Worm (Caenorhabditis elegans) whole organism, L4 larva: Measurements from ENCODE around the gene unc-51.

Experiments
- F10B5.3 ChIP-seq: sonication (generic microtip); optimal IDR thresholded peaks from 2 replicates; lab custom pipeline; 2016; ENCODE audit warnings: mild to moderate bottlenecking, missing genetic modification characterization, missing compliant biosample characterization
- F44E2.7 ChIP-seq: fragments of 200-800 bp; sonication (Bioruptor generic); IDR thresholded peaks from 2 replicates; pipeline ENCODE4 v2.1.2; 2022; ENCODE audit warnings: missing genetic modification characterization, missing compliant biosample characterization
- Y5F2A.4 ChIP-seq: fragments of 200-800 bp; sonication (Bioruptor generic); optimal IDR thresholded peaks from 2 replicates; lab custom pipeline; 2018; ENCODE audit warnings: mild to moderate bottlenecking, missing genetic modification characterization, missing compliant biosample characterization
- Y75B8A.6 ChIP-seq: fragments of 200-800 bp; sonication (Bioruptor generic); IDR thresholded peaks from 2 replicates; pipeline ENCODE4 v1.3.6; 2022; ENCODE audit warnings: missing genetic modification reagents, missing genetic modification characterization, missing compliant biosample characterization
- ZK546.5 ChIP-seq, 2 experiments: sonication (generic microtip); optimal IDR thresholded peaks; 2 replicates each; lab custom pipeline; 2017; ENCODE audit warnings: missing biosample characterization in 2 of 2, missing genetic modification characterization in 2 of 2
- ceh-28 ChIP-seq: fragments of 150-350 bp; optimal IDR thresholded peaks from 2 replicates; lab custom pipeline; 2014; ENCODE audit warnings: missing biosample characterization, missing genetic modification reagents, missing genetic modification characterization
- ceh-82 ChIP-seq: sonication (generic microtip); optimal IDR thresholded peaks from 2 replicates; lab custom pipeline; 2017; ENCODE audit warnings: missing biosample characterization, missing genetic modification characterization
- daf-16 ChIP-seq, 3 experiments: sonication (generic microtip); optimal IDR thresholded peaks; 2 replicates each; lab custom pipeline; 2016 to 2017; ENCODE audit warnings: missing genetic modification characterization in 3 of 3, missing genetic modification reagents in 3 of 3, mild to moderate bottlenecking in 2 of 3, missing compliant biosample characterization in 2 of 3, missing biosample characterization in 1 of 3, moderate library complexity in 1 of 3
- daf-19 ChIP-seq: fragments of 200-800 bp; sonication (Bioruptor generic); conservative IDR thresholded peaks from 2 replicates; pipeline ENCODE4 v1.3.6; 2022; ENCODE audit warnings: missing genetic modification characterization, missing compliant biosample characterization
- dmd-8 ChIP-seq: fragments of 200-800 bp; sonication (Bioruptor generic); IDR thresholded peaks from 2 replicates; pipeline ENCODE4 v1.3.6; 2022; ENCODE audit warnings: missing genetic modification characterization, missing compliant biosample characterization
- dmd-9 ChIP-seq: fragments of 200-800 bp; sonication (Bioruptor generic); IDR thresholded peaks from 2 replicates; pipeline ENCODE4 v1.3.6; 2022; ENCODE audit warnings: missing genetic modification reagents, missing genetic modification characterization, missing compliant biosample characterization
- dpl-1 ChIP-seq: fragments of 150-350 bp; optimal IDR thresholded peaks from 2 replicates; lab custom pipeline; 2014; ENCODE audit warnings: missing biosample characterization, missing genetic modification reagents, missing genetic modification characterization
- fos-1 ChIP-seq: fragments of 150-350 bp; optimal IDR thresholded peaks from 2 replicates; lab custom pipeline; 2014; ENCODE audit warnings: missing biosample characterization, missing genetic modification characterization
- hlh-30 ChIP-seq: sonication (generic microtip); optimal IDR thresholded peaks from 2 replicates; lab custom pipeline; 2017; ENCODE audit warnings: antibody characterized with exemption, mild to moderate bottlenecking, missing genetic modification characterization, missing compliant biosample characterization; ENCODE audit not compliant: insufficient read depth
- hmg-1.1 ChIP-seq: fragments of 200-800 bp; sonication (Bioruptor generic); IDR thresholded peaks from 2 replicates; pipeline ENCODE4 v1.3.6; 2022; ENCODE audit warnings: missing genetic modification reagents, missing genetic modification characterization, missing compliant biosample characterization
- jun-1 ChIP-seq: fragments of 150-350 bp; optimal IDR thresholded peaks from 2 replicates; lab custom pipeline; 2014; ENCODE audit warnings: missing biosample characterization, missing genetic modification reagents, missing genetic modification characterization
- lin-13 ChIP-seq: fragments of 150-350 bp; optimal IDR thresholded peaks from 2 replicates; lab custom pipeline; 2014; ENCODE audit warnings: missing biosample characterization, missing genetic modification reagents, missing genetic modification characterization
- lin-15B ChIP-seq: fragments of 150-350 bp; sonication (generic microtip); optimal IDR thresholded peaks from 3 replicates; lab custom pipeline; 2014; ENCODE audit warnings: missing biosample characterization, missing genetic modification characterization
- lin-39 ChIP-seq: fragments of 150-350 bp; optimal IDR thresholded peaks from 2 replicates; lab custom pipeline; 2014; ENCODE audit warnings: missing biosample characterization, missing genetic modification reagents, missing genetic modification characterization
- madf-9 ChIP-seq: fragments of 200-800 bp; sonication (Bioruptor generic); conservative IDR thresholded peaks from 2 replicates; pipeline ENCODE4 v1.3.6; 2022; ENCODE audit warnings: missing genetic modification reagents, missing genetic modification characterization, missing compliant biosample characterization
- mdt-29 ChIP-seq: fragments of 200-800 bp; sonication (Bioruptor generic); IDR thresholded peaks from 2 replicates; pipeline ENCODE4 v1.3.6; 2022; ENCODE audit warnings: missing genetic modification reagents, missing genetic modification characterization, missing compliant biosample characterization
- mxl-2 ChIP-seq: fragments of 200-800 bp; sonication (Bioruptor generic); conservative IDR thresholded peaks from 2 replicates; pipeline ENCODE4 v1.3.6; 2022; ENCODE audit warnings: missing genetic modification reagents, missing genetic modification characterization, missing compliant biosample characterization
- mxl-3 ChIP-seq: fragments of 200-800 bp; sonication (Bioruptor generic); optimal IDR thresholded peaks from 2 replicates; lab custom pipeline; 2018; ENCODE audit warnings: mild to moderate bottlenecking, missing genetic modification characterization, missing compliant biosample characterization
- nhr-111 ChIP-seq: fragments of 200-800 bp; sonication (Bioruptor generic); optimal IDR thresholded peaks from 2 replicates; lab custom pipeline; 2018; ENCODE audit warnings: mild to moderate bottlenecking, missing genetic modification characterization, missing compliant biosample characterization
- nhr-237 ChIP-seq: sonication (generic microtip); optimal IDR thresholded peaks from 2 replicates; lab custom pipeline; 2017; ENCODE audit warnings: missing biosample characterization, missing genetic modification characterization
- nhr-28 ChIP-seq: fragments of 150-350 bp; optimal IDR thresholded peaks from 2 replicates; lab custom pipeline; 2014; ENCODE audit warnings: missing biosample characterization, missing genetic modification characterization
- php-3 ChIP-seq: fragments of 200-800 bp; sonication (Bioruptor generic); IDR thresholded peaks from 2 replicates; pipeline ENCODE4 v1.3.6; 2022; ENCODE audit warnings: missing genetic modification reagents, missing genetic modification characterization, missing compliant biosample characterization
- pqm-1 ChIP-seq: sonication (generic microtip); optimal IDR thresholded peaks from 2 replicates; lab custom pipeline; 2017; ENCODE audit warnings: missing biosample characterization, missing genetic modification characterization
- set-16 ChIP-seq: fragments of 200-800 bp; sonication (Bioruptor generic); IDR thresholded peaks from 2 replicates; pipeline ENCODE4 v1.3.6; 2022; ENCODE audit warnings: missing genetic modification reagents, missing genetic modification characterization, missing compliant biosample characterization
- skn-1 ChIP-seq: fragments of 150-350 bp; optimal IDR thresholded peaks from 2 replicates; lab custom pipeline; 2014; ENCODE audit warnings: missing biosample characterization, missing genetic modification characterization
- snpc-1.2 ChIP-seq: fragments of 200-800 bp; sonication (Bioruptor generic); IDR thresholded peaks from 2 replicates; pipeline ENCODE4 v1.3.6; 2022; ENCODE audit warnings: missing genetic modification reagents, missing genetic modification characterization, missing compliant biosample characterization
- snpc-4 ChIP-seq: fragments of 150-350 bp; optimal IDR thresholded peaks from 2 replicates; lab custom pipeline; 2014; ENCODE audit warnings: missing biosample characterization, missing genetic modification characterization
- tra-1 ChIP-seq: fragments of 200-800 bp; sonication (Bioruptor generic); IDR thresholded peaks from 2 replicates; pipeline ENCODE4 v1.3.6; 2022; ENCODE audit warnings: missing genetic modification reagents, missing genetic modification characterization, missing compliant biosample characterization
- unc-130 ChIP-seq: sonication (generic microtip); optimal IDR thresholded peaks from 2 replicates; lab custom pipeline; 2016; ENCODE audit warnings: missing genetic modification reagents, missing genetic modification characterization, missing compliant biosample characterization
- unc-62 ChIP-seq, 3 experiments: fragments of 150-350 bp in 1 of 3; sonication (generic microtip); optimal IDR thresholded peaks in 2 of 3; peaks in 1 of 3; 1 replicate in 1 of 3; 2 replicates in 2 of 3; lab custom pipeline; 2014 to 2017; ENCODE audit warnings: missing biosample characterization in 3 of 3, missing genetic modification characterization in 3 of 3, missing genetic modification reagents in 3 of 3, missing genotype in 1 of 3

unc-51 gene

ce11 chrV:19998203-19998836 is 6.0 kb downstream of the unc-51 start:
- TF ChIP-seq F10B5.3 (tag; lab: Kevin White, UChicago) (no peak), php-3 (GFP tag; lab: Robert Waterston, UW) (0 out of 2 replicates have a peak, but pooled peaks have one; percentile 14), ceh-28 (tag; lab: Kevin White, UChicago) (peak; percentile 83), unc-62 (GFP tag; optimal IDR thresholded peaks at IDR 0.05 in 1 of 2; lab: Kevin White, UChicago) (peak in 1 of 2 experiments; percentile 70), unc-62 (tag; optimal IDR thresholded peaks at IDR 0.05; lab: Kevin White, UChicago) (no peak), mxl-3 (no peak), daf-16 (GFP tag; optimal IDR thresholded peaks at IDR 0.05; lab: Kevin White, UChicago) (no peak), daf-16 (tag; optimal IDR thresholded peaks at IDR 0.05; lab: Kevin White, UChicago) (no peak), F44E2.7 (GFP tag; lab: Robert Waterston, UW) (peak; percentile 79; the same call in 1 of the 2 replicates), dmd-8 (GFP tag; lab: Robert Waterston, UW) (0 out of 2 replicates have a peak, but pooled peaks have one; percentile 44), ceh-82 (tag; lab: Kevin White, UChicago) (no peak)

- peak; percentile 83 for TF ChIP-seq set-16 (GFP tag; lab: Robert Waterston, UW)
- TF ChIP-seq snpc-4 (tag; lab: Kevin White, UChicago), result no peak
- TF ChIP-seq jun-1, result no peak
- no peak for TF ChIP-seq madf-9
- no peak for TF ChIP-seq daf-16 (GFP tag; optimal IDR thresholded peaks at IDR 0.05; lab: Kevin White, UChicago)
- TF ChIP-seq daf-16 (tag; optimal IDR thresholded peaks at IDR 0.05; lab: Kevin White, UChicago), result no peak
- 0 out of 2 replicates have a peak, but pooled peaks have one; percentile 10 for TF ChIP-seq hmg-1.1 (GFP tag; lab: Robert Waterston, UW)
- no peak for TF ChIP-seq dpl-1 (GFP tag; lab: Kevin White, UChicago)
- TF ChIP-seq fos-1, result no peak
Observed at ce11 chrV:19997481-19997880, 6.8 kb downstream of the unc-51 start.

ce11 chrV:19994665-19995064 is 9.6 kb downstream of the unc-51 start:
- TF ChIP-seq Y5F2A.4 (no peak), skn-1 (tag; lab: Kevin White, UChicago) (no peak), unc-62 (GFP tag; optimal IDR thresholded peaks at IDR 0.05 in 1 of 2; lab: Kevin White, UChicago) (peak in 1 of 2 experiments; percentile 27), unc-62 (tag; optimal IDR thresholded peaks at IDR 0.05; lab: Kevin White, UChicago) (no peak), fos-1 (no peak), daf-16 (GFP tag; optimal IDR thresholded peaks at IDR 0.05; lab: Kevin White, UChicago) (no peak), daf-16 (tag; optimal IDR thresholded peaks at IDR 0.05; lab: Kevin White, UChicago) (peak; percentile 64), pqm-1 (tag; lab: Kevin White, UChicago) (peak; percentile 77)

ce11 chrV:19994093-19994492 is 10.2 kb downstream of the unc-51 start, which contains the start of gene Y60A3A.25:
Y60A3A.25 (minus strand) TSS chrV:19994193.
- TF ChIP-seq set-16 (GFP tag; lab: Robert Waterston, UW) (no peak), nhr-237 (no peak)

DNA sequence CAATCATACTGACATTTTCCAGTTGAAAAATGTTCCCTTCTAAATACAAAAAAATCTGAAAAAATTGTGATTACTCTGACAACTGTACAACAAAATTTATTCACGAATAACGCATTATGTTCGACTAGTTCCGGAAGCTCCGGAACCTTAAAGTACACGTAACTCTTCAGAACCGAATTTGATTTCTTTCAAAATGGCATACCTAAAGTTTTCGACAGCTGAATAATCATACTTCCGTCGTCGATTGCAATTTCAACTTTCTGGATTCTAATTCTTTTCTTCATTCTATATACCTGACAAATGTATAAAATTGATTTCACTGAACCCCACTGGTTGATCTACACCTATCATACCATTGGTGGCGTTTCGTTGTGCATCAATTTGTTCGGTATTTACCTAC is 16.6 kb downstream of the unc-51 start, which contains the start of gene sri-67:
Gene sri-67 (plus strand): TSS at position 301 of the 400 bp plus-strand sequence.
- TF ChIP-seq daf-19 (GFP tag; lab: Robert Waterston, UW) (no peak), nhr-237 (no peak), lin-15B (tag; lab: Kevin White, UChicago) (no peak), hlh-30 (tag; lab: Kevin White, UChicago) (no peak), mdt-29 (GFP tag; lab: Robert Waterston, UW) (no peak), mxl-2 (GFP tag; lab: Robert Waterston, UW) (no peak), tra-1 (no peak), unc-130 (GFP tag; lab: Kevin White, UChicago) (no peak), ZK546.5 (tag; optimal IDR thresholded peaks at IDR 0.05; lab: Kevin White, UChicago) (no peak), dmd-9 (GFP tag; lab: Robert Waterston, UW) (no peak), nhr-28 (tag; lab: Kevin White, UChicago) (no peak), madf-9 (no peak), nhr-111 (GFP tag; lab: Kevin White, UChicago) (no peak), php-3 (GFP tag; lab: Robert Waterston, UW) (no peak), Y5F2A.4 (no peak), Y75B8A.6 (GFP tag; lab: Robert Waterston, UW) (no peak), lin-39 (tag; lab: Kevin White, UChicago) (no peak), lin-13 (GFP tag; lab: Kevin White, UChicago) (no peak), snpc-1.2 (GFP tag; lab: Robert Waterston, UW) (no peak)
